Fruit fly (Drosophila melanogaster) whole organism, embryonic: ENCODE results near the gene CG14329.

Source experiments
- ATbp ChIP-seq: fragments of 200-800 bp; sonication (Bioruptor generic); optimal IDR thresholded peaks from 2 replicates; lab custom pipeline; 2017; ENCODE audit warnings: missing biosample characterization, mild to moderate bottlenecking, missing genetic modification characterization, missing genetic modification reagents
- Atf6 ChIP-seq: fragments of 200-800 bp; sonication (Bioruptor generic); IDR thresholded peaks from 2 replicates; pipeline ENCODE4 v1.3.6; 2022; ENCODE audit warnings: missing biosample characterization, missing genetic modification characterization
- CG11085 ChIP-seq: fragments of 200-800 bp; sonication (Bioruptor generic); IDR thresholded peaks from 2 replicates; pipeline ENCODE4 v1.3.6; 2022; ENCODE audit warnings: missing biosample characterization, missing genetic modification characterization
- CG11247 ChIP-seq: fragments of 200-800 bp; sonication (Bioruptor generic); IDR thresholded peaks from 2 replicates; pipeline ENCODE4 v1.3.6; 2022; ENCODE audit warnings: missing biosample characterization, missing genetic modification characterization
- CG12299 ChIP-seq: fragments of 200-800 bp; sonication (Bioruptor generic); optimal IDR thresholded peaks from 2 replicates; lab custom pipeline; 2018; ENCODE audit warnings: missing biosample characterization, mild to moderate bottlenecking, missing genetic modification characterization
- CG13287 ChIP-seq: fragments of 200-800 bp; sonication (Bioruptor generic); IDR thresholded peaks from 2 replicates; pipeline ENCODE4 v1.3.6; 2022; ENCODE audit warnings: missing biosample characterization, missing genetic modification characterization; ENCODE audit not compliant: partially characterized antibody
- CG16863 ChIP-seq: fragments of 200-800 bp; sonication (Bioruptor generic); optimal IDR thresholded peaks from 3 replicates; lab custom pipeline; 2016; ENCODE audit warnings: missing biosample characterization, missing genetic modification characterization
- CG18262 ChIP-seq: fragments of 200-800 bp; optimal IDR thresholded peaks from 3 replicates; lab custom pipeline; 2019; ENCODE audit warnings: missing biosample characterization, mild to moderate bottlenecking, missing genetic modification characterization, moderate library complexity
- CG30020 ChIP-seq: fragments of 200-800 bp; optimal IDR thresholded peaks from 2 replicates; lab custom pipeline; 2019; ENCODE audit warnings: missing biosample characterization, mild to moderate bottlenecking, missing genetic modification characterization, moderate library complexity
- CG30431 ChIP-seq: fragments of 200-800 bp; sonication (Bioruptor generic); optimal IDR thresholded peaks from 2 replicates; lab custom pipeline; 2017; ENCODE audit warnings: missing biosample characterization, missing genetic modification characterization
- CG34376 ChIP-seq: fragments of 200-800 bp; sonication (Bioruptor generic); optimal IDR thresholded peaks from 2 replicates; lab custom pipeline; 2018; ENCODE audit warnings: missing biosample characterization, mild to moderate bottlenecking, missing genetic modification characterization
- CG42726 ChIP-seq: fragments of 200-800 bp; sonication (Bioruptor generic); IDR thresholded peaks from 2 replicates; pipeline ENCODE4 v1.3.6; 2022; ENCODE audit warnings: missing biosample characterization, missing genetic modification characterization; ENCODE audit not compliant: partially characterized antibody
- CG4820 ChIP-seq: fragments of 200-800 bp; sonication (Bioruptor generic); optimal IDR thresholded peaks from 3 replicates; lab custom pipeline; 2016; ENCODE audit warnings: missing biosample characterization, missing genetic modification characterization
- CG6254 ChIP-seq: fragments of 200-800 bp; sonication (Bioruptor generic); optimal IDR thresholded peaks from 3 replicates; lab custom pipeline; 2017; ENCODE audit warnings: mild to moderate bottlenecking, missing biosample characterization, missing genetic modification reagents, missing genetic modification characterization
- CG7839 ChIP-seq: fragments of 200-800 bp; sonication (Bioruptor generic); optimal IDR thresholded peaks from 3 replicates; lab custom pipeline; 2018; ENCODE audit warnings: missing biosample characterization, mild to moderate bottlenecking, missing genetic modification characterization, moderate library complexity
- CG9609 ChIP-seq: fragments of 200-800 bp; sonication (Bioruptor generic); optimal IDR thresholded peaks from 3 replicates; lab custom pipeline; 2016; ENCODE audit warnings: missing biosample characterization, missing genetic modification characterization
- Camta ChIP-seq: fragments of 200-800 bp; sonication (Bioruptor generic); optimal IDR thresholded peaks from 2 replicates; lab custom pipeline; 2016; ENCODE audit warnings: missing biosample characterization, missing genetic modification characterization
- CoRest ChIP-seq: fragments of 200-800 bp; sonication (Bioruptor generic); optimal IDR thresholded peaks from 3 replicates; lab custom pipeline; 2018; ENCODE audit warnings: missing biosample characterization, mild to moderate bottlenecking, missing genetic modification characterization, moderate library complexity
- Dip3 ChIP-seq: fragments of 200-800 bp; sonication (Bioruptor generic); optimal IDR thresholded peaks from 3 replicates; lab custom pipeline; 2016; ENCODE audit warnings: missing biosample characterization, missing genetic modification characterization
- Dp ChIP-seq: fragments of 200-800 bp; sonication (Bioruptor generic); optimal IDR thresholded peaks from 2 replicates; lab custom pipeline; 2018; ENCODE audit warnings: missing biosample characterization, mild to moderate bottlenecking, missing genetic modification characterization, moderate library complexity
- E2f2 ChIP-seq: fragments of 200-800 bp; sonication (Bioruptor generic); IDR thresholded peaks from 2 replicates; pipeline ENCODE4 v1.3.6; 2022; ENCODE audit warnings: missing biosample characterization, missing genetic modification characterization
- Gsc ChIP-seq: fragments of 200-800 bp; sonication (Bioruptor generic); IDR thresholded peaks from 2 replicates; pipeline ENCODE4 v1.3.6; 2022; ENCODE audit warnings: missing biosample characterization, missing genetic modification characterization
- HLH3B ChIP-seq: fragments of 200-800 bp; sonication (Bioruptor generic); IDR thresholded peaks from 2 replicates; pipeline ENCODE4 v1.3.6; 2022; ENCODE audit warnings: missing biosample characterization, missing genetic modification characterization
- Hr3 ChIP-seq: fragments of 200-800 bp; sonication (Bioruptor generic); optimal IDR thresholded peaks from 3 replicates; lab custom pipeline; 2016; ENCODE audit warnings: missing biosample characterization, missing genetic modification characterization
- Kr ChIP-seq: fragments of 200-800 bp; sonication (Bioruptor generic); optimal IDR thresholded peaks from 2 replicates; lab custom pipeline; 2017; ENCODE audit warnings: missing biosample characterization, mild to moderate bottlenecking, missing genetic modification characterization
- Opbp ChIP-seq: fragments of 200-800 bp; sonication (Bioruptor generic); IDR thresholded peaks from 3 replicates; pipeline ENCODE4 v1.3.6; 2022; ENCODE audit warnings: missing biosample characterization, missing genetic modification characterization; ENCODE audit not compliant: partially characterized antibody
- az2 ChIP-seq: fragments of 200-800 bp; sonication (Bioruptor generic); optimal IDR thresholded peaks from 3 replicates; lab custom pipeline; 2016; ENCODE audit warnings: missing biosample characterization, missing genetic modification characterization
- bcd ChIP-seq: fragments of 200-800 bp; sonication (Bioruptor generic); optimal IDR thresholded peaks from 2 replicates; lab custom pipeline; 2017; ENCODE audit warnings: missing biosample characterization, mild to moderate bottlenecking, missing genetic modification characterization
- bsh ChIP-seq, 2 experiments: fragments of 200-800 bp; sonication (Bioruptor generic); optimal IDR thresholded peaks; 2 replicates each; lab custom pipeline; 2017 to 2018; ENCODE audit warnings: mild to moderate bottlenecking in 2 of 2, missing biosample characterization in 2 of 2, missing genetic modification characterization in 2 of 2, moderate library complexity in 1 of 2
- caup ChIP-seq: fragments of 200-800 bp; sonication (Bioruptor generic); optimal IDR thresholded peaks from 3 replicates; lab custom pipeline; 2017; ENCODE audit warnings: missing biosample characterization, mild to moderate bottlenecking, missing genetic modification characterization, moderate library complexity; ENCODE audit not compliant: severe bottlenecking
- dan ChIP-seq: fragments of 200-800 bp; sonication (Bioruptor generic); IDR thresholded peaks from 2 replicates; pipeline ENCODE4 v1.3.6; 2022; ENCODE audit warnings: missing biosample characterization, missing genetic modification characterization
- dmrt99B ChIP-seq: fragments of 200-800 bp; sonication (Bioruptor generic); optimal IDR thresholded peaks from 2 replicates; lab custom pipeline; 2018; ENCODE audit warnings: missing biosample characterization, mild to moderate bottlenecking, missing genetic modification characterization, moderate library complexity
- gfzf ChIP-seq: fragments of 200-800 bp; sonication (Bioruptor generic); optimal IDR thresholded peaks from 2 replicates; lab custom pipeline; 2016; ENCODE audit warnings: missing biosample characterization, mild to moderate bottlenecking, missing genetic modification characterization, moderate library complexity
- gsb ChIP-seq: fragments of 200-800 bp; sonication (Bioruptor generic); IDR thresholded peaks from 2 replicates; pipeline ENCODE4 v1.3.6; 2022; ENCODE audit warnings: missing biosample characterization, missing genetic modification characterization
- gt ChIP-seq: fragments of 200-800 bp; sonication (Bioruptor generic); IDR thresholded peaks from 2 replicates; pipeline ENCODE4 v1.3.6; 2022; ENCODE audit warnings: missing biosample characterization, missing genetic modification characterization
- h ChIP-seq: fragments of >200 bp; optimal IDR thresholded peaks from 2 replicates; lab custom pipeline; 2017
- lbe ChIP-seq: fragments of 200-800 bp; sonication (Bioruptor generic); optimal IDR thresholded peaks from 2 replicates; lab custom pipeline; 2016; ENCODE audit warnings: missing biosample characterization, mild to moderate bottlenecking, missing genetic modification characterization
- lov ChIP-seq, 2 experiments: fragments of 200-800 bp in 1 of 2; fragments of >200 bp in 1 of 2; sonication (Bioruptor generic) in 1 of 2; IDR thresholded peaks in 1 of 2; optimal IDR thresholded peaks in 1 of 2; 2 replicates in 1 of 2; 3 replicates in 1 of 2; pipeline versions ENCODE4 v1.3.6 to Lab custom; 2017 to 2022; ENCODE audit warnings: missing biosample characterization in 1 of 2, missing genetic modification characterization in 1 of 2
- nmo ChIP-seq: fragments of 200-800 bp; sonication (Bioruptor generic); optimal IDR thresholded peaks from 2 replicates; lab custom pipeline; 2018; ENCODE audit warnings: missing biosample characterization, mild to moderate bottlenecking, missing genetic modification characterization, moderate library complexity
- otp ChIP-seq: fragments of 200-800 bp; sonication (Bioruptor generic); IDR thresholded peaks from 3 replicates; pipeline ENCODE4, ENCODE4 v1.3.6; 2022; ENCODE audit warnings: missing biosample characterization, missing genetic modification characterization
- p53 ChIP-seq: fragments of 200-800 bp; sonication (Bioruptor generic); optimal IDR thresholded peaks from 2 replicates; lab custom pipeline; 2016; ENCODE audit warnings: missing biosample characterization, missing genetic modification characterization
- pita ChIP-seq: fragments of 200-800 bp; sonication (Bioruptor generic); optimal IDR thresholded peaks from 2 replicates; lab custom pipeline; 2017; ENCODE audit warnings: missing biosample characterization, mild to moderate bottlenecking, missing genetic modification characterization
- schlank ChIP-seq: fragments of 200-800 bp; sonication (Bioruptor generic); optimal IDR thresholded peaks from 2 replicates; lab custom pipeline; 2018; ENCODE audit warnings: missing biosample characterization, mild to moderate bottlenecking, missing genetic modification characterization
- sr ChIP-seq: fragments of 200-800 bp; sonication (Bioruptor generic); IDR thresholded peaks from 3 replicates; pipeline ENCODE4 v1.3.6; 2022; ENCODE audit warnings: missing biosample characterization, missing genetic modification characterization
- sug ChIP-seq: fragments of 200-800 bp; optimal IDR thresholded peaks from 2 replicates; lab custom pipeline; 2019; ENCODE audit warnings: missing biosample characterization, mild to moderate bottlenecking, missing genetic modification characterization, moderate library complexity
- toy ChIP-seq: fragments of 200-800 bp; sonication (Bioruptor generic); IDR thresholded peaks from 2 replicates; pipeline ENCODE4 v1.3.6; 2022; ENCODE audit warnings: missing biosample characterization, missing genetic modification characterization
- unc-4 ChIP-seq: fragments of 200-800 bp; sonication (Bioruptor generic); IDR thresholded peaks from 2 replicates; pipeline ENCODE4 v1.3.6; 2022; ENCODE audit warnings: missing biosample characterization, missing genetic modification characterization; ENCODE audit not compliant: partially characterized antibody
- unpg ChIP-seq: fragments of 200-800 bp; sonication (Bioruptor generic); optimal IDR thresholded peaks from 3 replicates; lab custom pipeline; 2018; ENCODE audit warnings: missing biosample characterization, mild to moderate bottlenecking, missing genetic modification characterization, moderate library complexity

Gene CG14329

dm6 chr3R:17604198-17604879 lies 4.8 kb upstream of the CG14329 start (continued):
- TF ChIP-seq CG12299: peak; percentile 85
- no peak for TF ChIP-seq Gsc
- TF ChIP-seq CG13287 (GFP tag; lab: Robert Waterston, UW): no peak; the same call in 1 of the 2 replicates
- no peak for TF ChIP-seq unc-4 (GFP tag; lab: Robert Waterston, UW)
- TF ChIP-seq h (lab: Kevin White, UChicago): no peak
- no peak for TF ChIP-seq pita
- TF ChIP-seq CG42726 (GFP tag; lab: Robert Waterston, UW): no peak
- peak; percentile 92 for TF ChIP-seq nmo
- peak; percentile 71 for TF ChIP-seq unpg (GFP tag; lab: Kevin White, UChicago)
- TF ChIP-seq bsh (GFP tag; optimal IDR thresholded peaks at IDR 0.05; lab: Kevin White, UChicago): peak in 1 of 2 experiments; percentile 84
- TF ChIP-seq CG6254: peak; percentile 81
- TF ChIP-seq ATbp (GFP tag; lab: Kevin White, UChicago): peak; percentile 79
- TF ChIP-seq p53 (GFP tag; lab: Kevin White, UChicago): no peak
- peak; percentile 35 for TF ChIP-seq CG16863 (GFP tag; lab: Kevin White, UChicago)
- TF ChIP-seq HLH3B: peak; percentile 58; the same call in 1 of the 2 replicates
- peak; percentile 21; the same call in 1 of the 2 replicates for TF ChIP-seq E2f2
- no peak for TF ChIP-seq lov (optimal IDR thresholded peaks at IDR 0.05; lab: Kevin White, UChicago)
- no peak for TF ChIP-seq lov (GFP tag; IDR thresholded peaks at IDR 0.05; lab: Robert Waterston, UW)
- TF ChIP-seq Opbp (GFP tag; lab: Robert Waterston, UW): peak; percentile 46; the same call in 1 of the 3 replicates
- no peak for TF ChIP-seq CG11247 (GFP tag; lab: Robert Waterston, UW)
- peak; percentile 47 for TF ChIP-seq schlank (tag; lab: Kevin White, UChicago)
- TF ChIP-seq CG30431 (GFP tag; lab: Kevin White, UChicago): peak; percentile 83
- no peak for TF ChIP-seq gfzf (GFP tag; lab: Kevin White, UChicago)
- TF ChIP-seq lbe (GFP tag; lab: Kevin White, UChicago): no peak
- TF ChIP-seq CG11085 (GFP tag; lab: Robert Waterston, UW): 0 out of 2 replicates have a peak, but pooled peaks have one; percentile 19
- TF ChIP-seq CG34376: peak; percentile 16
- peak; percentile 68; the same call in 1 of the 2 replicates for TF ChIP-seq gt (GFP tag; lab: Robert Waterston, UW)
- peak; percentile 18 for TF ChIP-seq Camta
- TF ChIP-seq CG9609 (GFP tag; lab: Kevin White, UChicago): no peak
- no peak for TF ChIP-seq sr (GFP tag; lab: Robert Waterston, UW)
- TF ChIP-seq bcd (GFP tag; lab: Kevin White, UChicago): peak; percentile 82
- peak; percentile 53; the same call in 1 of the 2 replicates for TF ChIP-seq dan (GFP tag; lab: Robert Waterston, UW)
- no peak; the same call in 1 of the 2 replicates for TF ChIP-seq gsb (GFP tag; lab: Robert Waterston, UW)
- peak; percentile 90 for TF ChIP-seq CG7839 (tag; lab: Kevin White, UChicago)
- TF ChIP-seq CG30020: peak; percentile 61
- TF ChIP-seq caup (GFP tag; lab: Kevin White, UChicago): peak; percentile 77
- TF ChIP-seq CG18262 (tag; lab: Kevin White, UChicago): peak; percentile 94
- peak; percentile 87 for TF ChIP-seq dmrt99B (tag; lab: Kevin White, UChicago)
- peak; percentile 91 for TF ChIP-seq CoRest (tag; lab: Kevin White, UChicago)
- TF ChIP-seq otp (GFP tag; lab: Robert Waterston, UW): 0 out of 3 replicates have a peak, but pooled peaks have one; percentile 19
- TF ChIP-seq Hr3: peak; percentile 76
- TF ChIP-seq az2: peak; percentile 79
- TF ChIP-seq toy (GFP tag; lab: Robert Waterston, UW): no peak
- peak; percentile 72 for TF ChIP-seq CG4820 (GFP tag; lab: Kevin White, UChicago)
- peak; percentile 59 for TF ChIP-seq sug
- peak; percentile 31; the same call in 1 of the 2 replicates for TF ChIP-seq Atf6 (GFP tag; lab: Robert Waterston, UW)
- TF ChIP-seq Dp (GFP tag; lab: Kevin White, UChicago): no peak
- peak; percentile 100 for TF ChIP-seq Kr (GFP tag; lab: Kevin White, UChicago)
- no peak for TF ChIP-seq Dip3 (GFP tag; lab: Kevin White, UChicago)
